Worm (Caenorhabditis elegans) whole organism, L1 larva: ENCODE data around the gene nifk-1.

ENCODE experiments used
- C04F5.9 ChIP-seq: sonication (generic microtip); optimal IDR thresholded peaks from 2 replicates; lab custom pipeline; 2016; ENCODE audit warnings: missing genetic modification characterization, missing compliant biosample characterization
- aha-1 ChIP-seq: fragments of 150-350 bp; optimal IDR thresholded peaks from 2 replicates; lab custom pipeline; 2014; ENCODE audit warnings: missing biosample characterization, missing genetic modification characterization
- ama-1 ChIP-seq: fragments of 150-350 bp; optimal IDR thresholded peaks from 2 replicates; lab custom pipeline; 2014
- dsc-1 ChIP-seq: sonication (generic microtip); optimal IDR thresholded peaks from 2 replicates; lab custom pipeline; 2016; ENCODE audit warnings: mild to moderate bottlenecking, missing genetic modification characterization, missing compliant biosample characterization
- ets-5 ChIP-seq: fragments of 200-800 bp; sonication (Bioruptor generic); IDR thresholded peaks from 2 replicates; pipeline ENCODE4 v1.3.6; 2022; ENCODE audit warnings: missing genetic modification characterization, missing compliant biosample characterization
- hlh-17 ChIP-seq: fragments of 200-800 bp; sonication (Bioruptor generic); optimal IDR thresholded peaks from 2 replicates; lab custom pipeline; 2018; ENCODE audit warnings: missing genetic modification characterization, mild to moderate bottlenecking, missing compliant biosample characterization, moderate library complexity, borderline replicate concordance
- lin-15B ChIP-seq: fragments of 150-350 bp; sonication (generic microtip); optimal IDR thresholded peaks from 3 replicates; lab custom pipeline; 2014; ENCODE audit warnings: missing biosample characterization, missing genetic modification characterization
- nhr-20 ChIP-seq: sonication (generic microtip); optimal IDR thresholded peaks from 2 replicates; lab custom pipeline; 2016; ENCODE audit warnings: mild to moderate bottlenecking, missing genetic modification characterization, missing compliant biosample characterization
- nhr-237 ChIP-seq: fragments of 150-350 bp; optimal IDR thresholded peaks from 2 replicates; lab custom pipeline; 2014; ENCODE audit warnings: missing biosample characterization, missing genetic modification characterization
- nhr-77 ChIP-seq: fragments of 150-350 bp; optimal IDR thresholded peaks from 2 replicates; lab custom pipeline; 2014; ENCODE audit warnings: missing biosample characterization, missing genetic modification characterization

ce11 chrIII:4647341-4647740 lies 45.8 kb downstream of the nifk-1 start:
- peak; percentile 94 for TF ChIP-seq dsc-1 (tag; lab: Kevin White, UChicago)
- TF ChIP-seq nhr-77 (tag; lab: Kevin White, UChicago), result no peak
- no peak for TF ChIP-seq hlh-17 (GFP tag; lab: Kevin White, UChicago)
- no peak for TF ChIP-seq ama-1
- no peak for TF ChIP-seq C04F5.9 (tag; lab: Kevin White, UChicago)
- no peak for TF ChIP-seq aha-1 (tag; lab: Kevin White, UChicago)
- TF ChIP-seq lin-15B, result no peak
- no peak for TF ChIP-seq ets-5 (GFP tag; lab: Robert Waterston, UW)
- TF ChIP-seq nhr-237 (tag; lab: Kevin White, UChicago), result no peak
- TF ChIP-seq nhr-20, result no peak
